Worm (Caenorhabditis elegans) whole organism, L4 larva: Measurements from ENCODE around the gene T04C12.1.

Experiments
- F49E8.2 ChIP-seq: sonication (generic microtip); optimal IDR thresholded peaks from 2 replicates; lab custom pipeline; 2016; ENCODE audit warnings: missing compliant biosample characterization, mild to moderate bottlenecking, missing genetic modification characterization, borderline replicate concordance
- R02D3.7 ChIP-seq: fragments of 150-350 bp; sonication (generic microtip); optimal IDR thresholded peaks from 3 replicates; lab custom pipeline; 2014; ENCODE audit warnings: missing biosample characterization, missing genetic modification characterization
- T20F7.1 ChIP-seq: fragments of 200-800 bp; sonication (Bioruptor generic); optimal IDR thresholded peaks from 2 replicates; lab custom pipeline; 2018; ENCODE audit warnings: mild to moderate bottlenecking, missing genetic modification characterization, missing compliant biosample characterization
- Y48G9A.11 ChIP-seq: fragments of 200-800 bp; sonication (Bioruptor generic); IDR thresholded peaks from 2 replicates; pipeline ENCODE4 v1.3.6; 2022; ENCODE audit warnings: missing genetic modification reagents, missing genetic modification characterization, missing compliant biosample characterization
- Y75B8A.6 ChIP-seq: fragments of 200-800 bp; sonication (Bioruptor generic); IDR thresholded peaks from 2 replicates; pipeline ENCODE4 v1.3.6; 2022; ENCODE audit warnings: missing genetic modification reagents, missing genetic modification characterization, missing compliant biosample characterization
- aha-1 ChIP-seq: fragments of 150-350 bp; peaks from one replicate; lab custom pipeline; 2014; ENCODE audit warnings: missing biosample characterization, missing genetic modification characterization
- aly-2 ChIP-seq: sonication (generic microtip); optimal IDR thresholded peaks from 2 replicates; lab custom pipeline; 2018; ENCODE audit warnings: missing biosample characterization, missing genetic modification characterization
- attf-4 ChIP-seq: sonication (generic microtip); optimal IDR thresholded peaks from 3 replicates; lab custom pipeline; 2017; ENCODE audit warnings: missing biosample characterization, missing genetic modification characterization
- ceh-20 ChIP-seq: fragments of 200-800 bp; sonication (Bioruptor generic); IDR thresholded peaks from 2 replicates; pipeline ENCODE4 v1.3.6; 2022; ENCODE audit warnings: missing genetic modification reagents, missing genetic modification characterization, missing compliant biosample characterization
- ceh-62 ChIP-seq: sonication (generic microtip); optimal IDR thresholded peaks from 2 replicates; lab custom pipeline; 2017; ENCODE audit warnings: missing biosample characterization, missing genetic modification characterization
- cey-2 ChIP-seq: sonication (generic microtip); optimal IDR thresholded peaks from 3 replicates; lab custom pipeline; 2017; ENCODE audit warnings: missing genetic modification characterization, mild to moderate bottlenecking, missing compliant biosample characterization, antibody characterized with exemption, borderline replicate concordance; ENCODE audit not compliant: insufficient read depth
- ctbp-1 ChIP-seq: fragments of 200-800 bp; sonication (Bioruptor generic); IDR thresholded peaks from 2 replicates; pipeline ENCODE4 v1.3.6; 2022; ENCODE audit warnings: missing genetic modification reagents, missing genetic modification characterization, missing compliant biosample characterization
- daf-16 ChIP-seq, 3 experiments: sonication (generic microtip); optimal IDR thresholded peaks; 2 replicates each; lab custom pipeline; 2016 to 2017; ENCODE audit warnings: missing genetic modification characterization in 3 of 3, missing genetic modification reagents in 3 of 3, mild to moderate bottlenecking in 2 of 3, missing compliant biosample characterization in 2 of 3, missing biosample characterization in 1 of 3, moderate library complexity in 1 of 3
- dmd-6 ChIP-seq: fragments of 200-800 bp; sonication (Bioruptor generic); IDR thresholded peaks from 2 replicates; pipeline ENCODE4 v1.3.6; 2022; ENCODE audit warnings: missing genetic modification reagents, missing genetic modification characterization, missing compliant biosample characterization
- egl-27 ChIP-seq: sonication (generic microtip); optimal IDR thresholded peaks from 3 replicates; lab custom pipeline; 2017; ENCODE audit warnings: missing biosample characterization, missing genetic modification reagents, missing genetic modification characterization
- fos-1 ChIP-seq: fragments of 150-350 bp; optimal IDR thresholded peaks from 2 replicates; lab custom pipeline; 2014; ENCODE audit warnings: missing biosample characterization, missing genetic modification characterization
- hlh-11 ChIP-seq: fragments of 200-800 bp; sonication (Bioruptor generic); optimal IDR thresholded peaks from 2 replicates; lab custom pipeline; 2018; ENCODE audit warnings: mild to moderate bottlenecking, missing genetic modification characterization, missing compliant biosample characterization
- hlh-30 ChIP-seq: sonication (generic microtip); optimal IDR thresholded peaks from 2 replicates; lab custom pipeline; 2017; ENCODE audit warnings: antibody characterized with exemption, mild to moderate bottlenecking, missing genetic modification characterization, missing compliant biosample characterization; ENCODE audit not compliant: insufficient read depth
- lin-15B ChIP-seq: fragments of 150-350 bp; sonication (generic microtip); optimal IDR thresholded peaks from 3 replicates; lab custom pipeline; 2014; ENCODE audit warnings: missing biosample characterization, missing genetic modification characterization
- lin-38 ChIP-seq: fragments of 200-800 bp; sonication (Bioruptor generic); IDR thresholded peaks from 2 replicates; pipeline ENCODE4 v1.3.6; 2022; ENCODE audit warnings: missing genetic modification reagents, missing genetic modification characterization, missing compliant biosample characterization
- lir-3 ChIP-seq: sonication (generic microtip); optimal IDR thresholded peaks from 2 replicates; lab custom pipeline; 2016; ENCODE audit warnings: mild to moderate bottlenecking, missing genetic modification characterization, missing compliant biosample characterization
- lsy-2 ChIP-seq, 2 experiments: fragments of 150-350 bp in 1 of 2; sonication (generic microtip) in 1 of 2; optimal IDR thresholded peaks; 2 replicates each; lab custom pipeline; 2014 to 2017; ENCODE audit warnings: missing biosample characterization in 2 of 2, missing genetic modification characterization in 2 of 2
- madf-5 ChIP-seq, 2 experiments: fragments of 200-800 bp; sonication (Bioruptor generic); IDR thresholded peaks; 2 replicates each; pipeline ENCODE4 v1.3.6; 2022; ENCODE audit warnings: missing compliant biosample characterization in 2 of 2, missing genetic modification characterization in 2 of 2
- madf-9 ChIP-seq: fragments of 200-800 bp; sonication (Bioruptor generic); conservative IDR thresholded peaks from 2 replicates; pipeline ENCODE4 v1.3.6; 2022; ENCODE audit warnings: missing genetic modification reagents, missing genetic modification characterization, missing compliant biosample characterization
- mes-2 ChIP-seq: sonication (generic microtip); optimal IDR thresholded peaks from 2 replicates; lab custom pipeline; 2016; ENCODE audit warnings: missing genotype, mild to moderate bottlenecking, missing genetic modification characterization, missing compliant biosample characterization; ENCODE audit not compliant: poor library complexity, severe bottlenecking
- mxl-3 ChIP-seq: fragments of 200-800 bp; sonication (Bioruptor generic); optimal IDR thresholded peaks from 2 replicates; lab custom pipeline; 2018; ENCODE audit warnings: mild to moderate bottlenecking, missing genetic modification characterization, missing compliant biosample characterization
- nhr-11 ChIP-seq: fragments of 150-350 bp; optimal IDR thresholded peaks from 2 replicates; lab custom pipeline; 2014; ENCODE audit warnings: missing biosample characterization, missing genetic modification characterization
- nhr-28 ChIP-seq: fragments of 150-350 bp; optimal IDR thresholded peaks from 2 replicates; lab custom pipeline; 2014; ENCODE audit warnings: missing biosample characterization, missing genetic modification characterization
- nhr-42 ChIP-seq: fragments of 200-800 bp; sonication (Bioruptor generic); IDR thresholded peaks from 2 replicates; pipeline ENCODE4 v1.3.6; 2022; ENCODE audit warnings: missing genetic modification characterization, missing compliant biosample characterization
- nhr-48 ChIP-seq: sonication (generic microtip); optimal IDR thresholded peaks from 2 replicates; lab custom pipeline; 2016; ENCODE audit warnings: mild to moderate bottlenecking, missing genetic modification characterization, missing compliant biosample characterization
- nhr-76 ChIP-seq: fragments of 150-350 bp; optimal IDR thresholded peaks from 2 replicates; lab custom pipeline; 2014; ENCODE audit warnings: missing biosample characterization, missing genetic modification characterization
- nhr-77 ChIP-seq: fragments of 150-350 bp; optimal IDR thresholded peaks from 2 replicates; lab custom pipeline; 2014; ENCODE audit warnings: missing biosample characterization, missing genetic modification characterization
- pha-4 ChIP-seq, 2 experiments: fragments of 150-350 bp in 1 of 2; fragments of 200-800 bp in 1 of 2; sonication (Bioruptor generic) in 1 of 2; IDR thresholded peaks in 1 of 2; optimal IDR thresholded peaks in 1 of 2; 2 replicates each; pipeline versions ENCODE4 v1.3.6 to Lab custom; 2014 to 2022; ENCODE audit warnings: missing genetic modification characterization in 2 of 2, missing genetic modification reagents in 2 of 2, missing biosample characterization in 1 of 2, missing compliant biosample characterization in 1 of 2
- rbr-2 ChIP-seq: sonication (generic microtip); optimal IDR thresholded peaks from 2 replicates; lab custom pipeline; 2016; ENCODE audit warnings: missing genotype, missing genetic modification characterization, missing compliant biosample characterization
- sdz-12 ChIP-seq: fragments of 200-800 bp; sonication (Bioruptor generic); optimal IDR thresholded peaks from 2 replicates; lab custom pipeline; 2018; ENCODE audit warnings: mild to moderate bottlenecking, missing genetic modification characterization, missing compliant biosample characterization
- set-16 ChIP-seq: fragments of 200-800 bp; sonication (Bioruptor generic); IDR thresholded peaks from 2 replicates; pipeline ENCODE4 v1.3.6; 2022; ENCODE audit warnings: missing genetic modification reagents, missing genetic modification characterization, missing compliant biosample characterization
- snpc-1.2 ChIP-seq: fragments of 200-800 bp; sonication (Bioruptor generic); IDR thresholded peaks from 2 replicates; pipeline ENCODE4 v1.3.6; 2022; ENCODE audit warnings: missing genetic modification reagents, missing genetic modification characterization, missing compliant biosample characterization
- snpc-4 ChIP-seq: fragments of 150-350 bp; optimal IDR thresholded peaks from 2 replicates; lab custom pipeline; 2014; ENCODE audit warnings: missing biosample characterization, missing genetic modification characterization
- spr-3 ChIP-seq: fragments of 200-800 bp; sonication (Bioruptor generic); optimal IDR thresholded peaks from 2 replicates; lab custom pipeline; 2018; ENCODE audit warnings: mild to moderate bottlenecking, missing genetic modification characterization, missing compliant biosample characterization
- ztf-11 ChIP-seq: fragments of 150-350 bp; optimal IDR thresholded peaks from 2 replicates; lab custom pipeline; 2014; ENCODE audit warnings: missing biosample characterization, missing genetic modification characterization

T04C12.1 gene

DNA sequence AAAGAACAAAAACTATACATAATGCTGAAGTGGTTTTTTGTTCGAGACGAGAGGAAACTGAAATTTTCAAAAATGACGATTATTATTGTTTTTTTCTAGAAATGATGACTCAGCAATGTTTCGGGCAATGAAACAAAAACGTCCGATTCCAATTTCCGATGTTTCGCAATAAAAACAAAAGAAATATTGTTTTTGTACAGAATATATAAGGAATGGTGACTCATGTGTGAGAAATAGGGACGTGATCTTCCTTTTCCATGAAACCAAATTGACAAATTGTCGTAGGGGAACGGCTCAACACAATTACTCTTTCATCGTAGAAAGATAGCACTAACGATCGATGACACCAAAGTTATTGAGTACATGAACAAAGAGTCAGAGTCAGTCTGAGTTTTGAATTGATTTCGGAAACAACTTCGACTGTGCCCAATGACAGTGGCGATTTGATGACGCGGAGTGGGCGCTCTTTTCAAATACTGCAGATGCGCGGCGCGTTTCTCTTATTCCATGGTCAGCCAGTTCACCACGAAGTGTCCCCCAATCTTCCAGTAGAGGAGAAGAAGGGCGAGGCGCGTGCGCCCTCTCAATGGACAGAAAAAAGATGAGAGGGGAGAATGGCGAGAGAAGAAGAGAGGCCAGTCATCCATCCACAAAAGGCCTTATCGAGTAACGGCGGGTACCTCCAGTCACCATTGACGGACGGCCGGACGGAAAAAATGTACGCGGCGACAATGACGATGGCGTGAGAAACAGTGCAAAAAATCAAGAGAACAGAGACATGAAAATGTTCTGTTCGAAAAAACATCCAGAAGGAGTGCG lies 16.3 kb upstream of the T04C12.1 start (continued):
- TF ChIP-seq pha-4 (GFP tag; IDR thresholded peaks at IDR 0.05; lab: Robert Waterston, UW), result no peak; the same call in 1 of the 2 replicates
- TF ChIP-seq pha-4 (tag; optimal IDR thresholded peaks at IDR 0.05; lab: Kevin White, UChicago), result no peak
- TF ChIP-seq cey-2 (tag; lab: Kevin White, UChicago), result no peak
- TF ChIP-seq attf-4 (tag; lab: Kevin White, UChicago), result no peak
- TF ChIP-seq aly-2 (tag; lab: Kevin White, UChicago), result no peak

DNA sequence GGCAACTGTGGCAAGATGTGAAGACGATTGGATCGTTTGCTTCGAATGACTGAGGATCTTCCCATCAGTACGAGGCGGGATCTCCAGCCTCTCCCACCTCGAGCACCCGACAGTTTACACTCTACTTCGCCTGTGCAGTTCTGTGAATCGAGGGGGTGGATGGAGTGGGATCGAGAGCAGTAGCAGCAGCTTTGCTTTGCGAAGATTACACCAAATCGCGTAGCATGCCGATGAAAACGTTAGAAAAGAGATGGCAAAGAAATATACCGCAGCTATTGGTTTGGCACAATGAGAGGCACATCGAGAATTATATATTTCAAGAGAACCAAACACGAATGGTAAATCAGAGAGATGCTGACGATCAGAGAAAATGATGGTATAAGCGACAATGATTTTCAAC lies 15.4 kb upstream of the T04C12.1 start, which contains the start of gene act-3:
Gene act-3, minus strand, starts transcription at position 51 of the 400 bp plus-strand sequence.
- TF ChIP-seq aha-1 (tag; lab: Kevin White, UChicago), result peak; percentile 32
- TF ChIP-seq hlh-11, result peak; percentile 40
- TF ChIP-seq daf-16 (GFP tag; optimal IDR thresholded peaks at IDR 0.05; lab: Kevin White, UChicago), result peak in 1 of 2 experiments; percentile 47
- no peak for TF ChIP-seq daf-16 (tag; optimal IDR thresholded peaks at IDR 0.05; lab: Kevin White, UChicago)
- peak; percentile 22 for TF ChIP-seq nhr-28 (tag; lab: Kevin White, UChicago)
- TF ChIP-seq ctbp-1 (GFP tag; lab: Robert Waterston, UW), result 0 out of 2 replicates have a peak, but pooled peaks have one; percentile 10
- peak; percentile 46 for TF ChIP-seq nhr-11 (tag; lab: Kevin White, UChicago)
- peak; percentile 47; the same call in 1 of the 2 replicates for TF ChIP-seq pha-4 (GFP tag; IDR thresholded peaks at IDR 0.05; lab: Robert Waterston, UW)
- TF ChIP-seq pha-4 (tag; optimal IDR thresholded peaks at IDR 0.05; lab: Kevin White, UChicago), result no peak
- TF ChIP-seq set-16 (GFP tag; lab: Robert Waterston, UW), result peak; percentile 45
- no peak for TF ChIP-seq mes-2 (tag; lab: Kevin White, UChicago)
- no peak for TF ChIP-seq ceh-62
- peak; percentile 9 for TF ChIP-seq mxl-3 (GFP tag; lab: Kevin White, UChicago)
- no peak for TF ChIP-seq snpc-4
- peak; percentile 17; the same call in 1 of the 2 replicates for TF ChIP-seq snpc-1.2 (GFP tag; lab: Robert Waterston, UW)

DNA sequence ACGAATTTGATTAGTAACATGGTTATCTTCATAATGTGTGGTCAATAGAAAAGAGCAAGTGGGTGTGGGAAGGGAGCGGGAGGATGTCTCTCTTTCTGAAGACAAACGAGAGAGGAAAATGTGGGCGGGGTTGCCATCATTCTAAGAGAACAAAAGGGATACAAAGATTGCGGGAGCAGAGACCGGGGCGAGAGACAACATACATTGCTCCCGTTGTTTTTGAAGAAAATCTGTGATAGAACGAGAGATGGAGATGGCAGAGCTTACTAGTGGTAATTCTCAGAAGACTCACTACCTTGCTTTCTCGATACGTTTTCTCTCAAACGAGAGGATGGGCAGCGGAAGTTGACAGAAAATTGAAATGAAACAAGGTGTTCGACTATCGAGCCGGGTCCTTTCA lies 14.3 kb upstream of the T04C12.1 start:
- TF ChIP-seq Y48G9A.11 (GFP tag; lab: Robert Waterston, UW), result no peak
- TF ChIP-seq hlh-11, result no peak
- no peak for TF ChIP-seq lir-3 (tag; lab: Kevin White, UChicago)
- TF ChIP-seq nhr-48 (tag; lab: Kevin White, UChicago), result no peak
- no peak for TF ChIP-seq spr-3 (GFP tag; lab: Kevin White, UChicago)

DNA sequence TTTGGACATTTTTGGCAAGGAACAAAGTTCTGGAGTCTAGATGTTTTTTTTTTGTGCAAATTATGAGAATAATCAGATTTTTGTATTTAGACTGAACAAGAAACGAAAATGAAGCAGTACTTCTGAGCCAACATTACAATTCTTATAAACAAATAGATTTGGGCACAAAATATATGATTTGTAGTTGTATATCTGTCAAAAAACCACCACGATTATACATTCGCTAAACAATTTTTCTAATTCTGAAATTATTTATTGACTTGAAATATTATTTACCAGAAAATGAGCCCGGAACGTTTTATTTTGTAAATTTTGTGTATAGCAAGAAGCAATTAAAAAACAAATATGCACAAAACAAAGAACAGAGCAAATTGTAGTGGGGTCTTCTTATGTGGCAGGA lies 12.4 kb upstream of the T04C12.1 start:
- TF ChIP-seq fos-1 (peak; percentile 22), nhr-76 (tag; lab: Kevin White, UChicago) (no peak), lin-38 (no peak), hlh-30 (tag; lab: Kevin White, UChicago) (no peak)

DNA sequence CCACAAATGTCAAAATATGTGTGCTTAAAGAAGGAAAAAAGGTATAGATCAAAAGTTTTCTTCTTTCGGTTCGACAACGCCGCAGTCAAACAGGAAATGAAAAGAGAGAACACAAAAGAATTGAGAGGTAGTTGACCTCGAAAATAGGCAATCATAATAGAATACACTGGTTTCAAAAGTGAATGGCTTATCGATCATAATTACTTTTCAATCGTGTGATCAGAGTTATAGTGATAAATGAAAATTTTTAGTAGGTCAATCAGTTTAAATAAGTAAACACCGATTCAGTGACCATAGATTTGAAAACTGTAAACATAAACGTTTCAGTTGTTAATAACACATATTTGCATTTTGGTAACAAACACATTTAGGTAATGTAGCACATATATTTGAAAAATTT lies 11.3 kb upstream of the T04C12.1 start:
- no peak for TF ChIP-seq ztf-11 (tag; lab: Kevin White, UChicago)
- TF ChIP-seq nhr-28 (tag; lab: Kevin White, UChicago), result peak; percentile 89
- no peak for TF ChIP-seq F49E8.2
- no peak for TF ChIP-seq rbr-2
- TF ChIP-seq madf-5 (GFP tag; IDR thresholded peaks at IDR 0.05; lab: Robert Waterston, UW), result no peak
- no peak for TF ChIP-seq madf-9
- no peak for TF ChIP-seq T20F7.1
- TF ChIP-seq nhr-42, result no peak
- TF ChIP-seq dmd-6, result peak; percentile 71
- no peak for TF ChIP-seq R02D3.7 (tag; lab: Kevin White, UChicago)
- no peak for TF ChIP-seq egl-27
- no peak for TF ChIP-seq ceh-20 (GFP tag; lab: Robert Waterston, UW)
- TF ChIP-seq sdz-12 (GFP tag; lab: Kevin White, UChicago), result no peak
- TF ChIP-seq lsy-2 (tag; optimal IDR thresholded peaks at IDR 0.05; lab: Kevin White, UChicago), result peak in 1 of 2 experiments; percentile 27
- no peak for TF ChIP-seq lin-15B (tag; lab: Kevin White, UChicago)
- TF ChIP-seq Y75B8A.6 (GFP tag; lab: Robert Waterston, UW), result no peak
- TF ChIP-seq cey-2 (tag; lab: Kevin White, UChicago), result no peak
- no peak for TF ChIP-seq set-16 (GFP tag; lab: Robert Waterston, UW)
- peak; percentile 85 for TF ChIP-seq nhr-77 (tag; lab: Kevin White, UChicago)
